Fruit fly (Drosophila melanogaster) whole organism, embryonic: Measurements from ENCODE around the gene CG7785.

Experiments used
- Asciz ChIP-seq: fragments of 200-800 bp; sonication (Bioruptor generic); optimal IDR thresholded peaks from 2 replicates; lab custom pipeline; 2017; ENCODE audit warnings: missing biosample characterization, mild to moderate bottlenecking, missing genetic modification characterization, missing genetic modification reagents
- BtbVII ChIP-seq: fragments of 200-800 bp; sonication (Bioruptor generic); optimal IDR thresholded peaks from 3 replicates; lab custom pipeline; 2017; ENCODE audit warnings: missing biosample characterization, mild to moderate bottlenecking, missing genetic modification characterization
- CG12071 ChIP-seq: fragments of 200-800 bp; sonication (Bioruptor generic); optimal IDR thresholded peaks from 3 replicates; lab custom pipeline; 2018; ENCODE audit warnings: missing biosample characterization, mild to moderate bottlenecking, missing genetic modification characterization
- CG16863 ChIP-seq: fragments of 200-800 bp; sonication (Bioruptor generic); optimal IDR thresholded peaks from 3 replicates; lab custom pipeline; 2016; ENCODE audit warnings: missing biosample characterization, missing genetic modification characterization
- CG17186 ChIP-seq: fragments of 200-800 bp; sonication (Bioruptor generic); optimal IDR thresholded peaks from 3 replicates; lab custom pipeline; 2017; ENCODE audit warnings: missing biosample characterization, missing genetic modification reagents, missing genetic modification characterization
- CG17829 ChIP-seq: fragments of 200-800 bp; optimal IDR thresholded peaks from 2 replicates; lab custom pipeline; 2019; ENCODE audit warnings: missing biosample characterization, mild to moderate bottlenecking, missing genetic modification characterization, moderate library complexity
- CG18011 ChIP-seq: fragments of 200-800 bp; sonication (Bioruptor generic); optimal IDR thresholded peaks from 2 replicates; lab custom pipeline; 2017; ENCODE audit warnings: missing biosample characterization, missing genetic modification characterization, mild to moderate bottlenecking, moderate library complexity, missing genotype
- CG18619 ChIP-seq: fragments of 200-800 bp; sonication (Bioruptor generic); optimal IDR thresholded peaks from 3 replicates; lab custom pipeline; 2017; ENCODE audit warnings: missing biosample characterization, mild to moderate bottlenecking, missing genetic modification characterization
- CG34224 ChIP-seq: fragments of 200-800 bp; sonication (Bioruptor generic); IDR thresholded peaks from 3 replicates; pipeline ENCODE4 v1.3.6; 2022; ENCODE audit warnings: missing biosample characterization, missing genetic modification characterization; ENCODE audit not compliant: partially characterized antibody
- CG4328 ChIP-seq: fragments of 200-800 bp; sonication (Bioruptor generic); optimal IDR thresholded peaks from 3 replicates; lab custom pipeline; 2017; ENCODE audit warnings: missing biosample characterization, missing genetic modification reagents, missing genetic modification characterization
- CG4424 ChIP-seq: fragments of 200-800 bp; sonication (Bioruptor generic); optimal IDR thresholded peaks from 3 replicates; lab custom pipeline; 2016; ENCODE audit warnings: missing biosample characterization, missing genetic modification characterization
- CG6654 ChIP-seq: fragments of 200-800 bp; sonication (Bioruptor generic); optimal IDR thresholded peaks from 2 replicates; lab custom pipeline; 2017; ENCODE audit warnings: missing biosample characterization, mild to moderate bottlenecking, missing genetic modification characterization
- CG7839 ChIP-seq: fragments of 200-800 bp; sonication (Bioruptor generic); optimal IDR thresholded peaks from 3 replicates; lab custom pipeline; 2018; ENCODE audit warnings: missing biosample characterization, mild to moderate bottlenecking, missing genetic modification characterization, moderate library complexity
- CG9876 ChIP-seq: fragments of 200-800 bp; sonication (Bioruptor generic); optimal IDR thresholded peaks from 2 replicates; lab custom pipeline; 2016; ENCODE audit warnings: missing biosample characterization, missing genetic modification characterization
- CrebB ChIP-seq: fragments of 200-800 bp; sonication (Bioruptor generic); optimal IDR thresholded peaks from 3 replicates; lab custom pipeline; 2018; ENCODE audit warnings: missing biosample characterization, mild to moderate bottlenecking, missing genetic modification characterization
- Ets97D ChIP-seq: fragments of 200-800 bp; sonication (Bioruptor generic); optimal IDR thresholded peaks from 3 replicates; lab custom pipeline; 2016; ENCODE audit warnings: missing biosample characterization, missing genetic modification characterization
- HLH54F ChIP-seq: fragments of 200-800 bp; sonication (Bioruptor generic); optimal IDR thresholded peaks from 3 replicates; lab custom pipeline; 2016; ENCODE audit warnings: missing biosample characterization, missing genetic modification characterization
- Hey ChIP-seq: fragments of 200-800 bp; sonication (Bioruptor generic); optimal IDR thresholded peaks from 3 replicates; lab custom pipeline; 2018; ENCODE audit warnings: missing biosample characterization, mild to moderate bottlenecking, missing genetic modification characterization
- Hr78 ChIP-seq, 2 experiments: fragments of 200-800 bp in 1 of 2; fragments of >200 bp in 1 of 2; sonication (Bioruptor generic) in 1 of 2; optimal IDR thresholded peaks; 2 replicates each; lab custom pipeline; 2017 to 2019; ENCODE audit warnings: missing biosample characterization in 2 of 2, missing genetic modification characterization in 2 of 2, mild to moderate bottlenecking in 1 of 2, moderate library complexity in 1 of 2
- Jarid2 ChIP-seq: fragments of 200-800 bp; sonication (Bioruptor generic); optimal IDR thresholded peaks from 3 replicates; lab custom pipeline; 2017; ENCODE audit warnings: mild to moderate bottlenecking, missing biosample characterization, missing genetic modification reagents, missing genetic modification characterization
- Med ChIP-seq: fragments of 200-800 bp; sonication (Bioruptor generic); peaks from one replicate; lab custom pipeline; 2016; ENCODE audit warnings: missing biosample characterization, missing genetic modification characterization, mild to moderate bottlenecking, inconsistent platforms, moderate library complexity
- Neu2 ChIP-seq: fragments of 200-800 bp; sonication (Bioruptor generic); optimal IDR thresholded peaks from 3 replicates; lab custom pipeline; 2016; ENCODE audit warnings: missing biosample characterization, missing genetic modification characterization, borderline replicate concordance
- Pdp1 ChIP-seq, 2 experiments: fragments of 200-800 bp; sonication (Bioruptor generic); optimal IDR thresholded peaks; 3 replicates each; lab custom pipeline; 2016; ENCODE audit warnings: missing biosample characterization in 2 of 2, missing genetic modification characterization in 2 of 2, mild to moderate bottlenecking in 1 of 2, moderate library complexity in 1 of 2
- Rfx ChIP-seq: fragments of 200-800 bp; sonication (Bioruptor generic); IDR thresholded peaks from 2 replicates; pipeline ENCODE4 v1.3.6; 2022; ENCODE audit warnings: missing biosample characterization, missing genetic modification characterization
- Side ChIP-seq: fragments of 200-800 bp; sonication (Bioruptor generic); optimal IDR thresholded peaks from 2 replicates; lab custom pipeline; 2016; ENCODE audit warnings: missing biosample characterization, missing genetic modification characterization
- Sry-β ChIP-seq: fragments of 200-800 bp; sonication (Bioruptor generic); optimal IDR thresholded peaks from 2 replicates; lab custom pipeline; 2018; ENCODE audit warnings: missing biosample characterization, mild to moderate bottlenecking, missing genetic modification characterization, moderate library complexity
- Xbp1 ChIP-seq: fragments of 200-800 bp; sonication (Bioruptor generic); optimal IDR thresholded peaks from 3 replicates; lab custom pipeline; 2016; ENCODE audit warnings: missing biosample characterization, mild to moderate bottlenecking, missing genetic modification characterization
- YL-1 ChIP-seq: fragments of 200-800 bp; sonication (Bioruptor generic); optimal IDR thresholded peaks from 3 replicates; lab custom pipeline; 2017; ENCODE audit warnings: missing biosample characterization, mild to moderate bottlenecking, missing genetic modification characterization
- bbx ChIP-seq: fragments of 200-800 bp; sonication (Bioruptor generic); IDR thresholded peaks from 2 replicates; pipeline ENCODE4 v1.3.6; 2022; ENCODE audit warnings: missing biosample characterization, missing genetic modification characterization; ENCODE audit not compliant: partially characterized antibody
- bcd ChIP-seq: fragments of 200-800 bp; sonication (Bioruptor generic); optimal IDR thresholded peaks from 2 replicates; lab custom pipeline; 2017; ENCODE audit warnings: missing biosample characterization, mild to moderate bottlenecking, missing genetic modification characterization
- btn ChIP-seq: fragments of 200-800 bp; sonication (Bioruptor generic); optimal IDR thresholded peaks from 2 replicates; lab custom pipeline; 2016; ENCODE audit warnings: missing biosample characterization, missing genetic modification characterization
- chinmo ChIP-seq: fragments of 200-800 bp; sonication (Bioruptor generic); IDR thresholded peaks from 4 replicates; pipeline ENCODE4 v1.3.6; 2022; ENCODE audit warnings: missing biosample characterization, missing genetic modification characterization; ENCODE audit not compliant: partially characterized antibody
- crc ChIP-seq: fragments of 200-800 bp; sonication (Bioruptor generic); optimal IDR thresholded peaks from 2 replicates; lab custom pipeline; 2016; ENCODE audit warnings: missing biosample characterization, missing genetic modification characterization
- dmrt11E ChIP-seq: fragments of 200-800 bp; sonication (Bioruptor generic); optimal IDR thresholded peaks from 3 replicates; lab custom pipeline; 2018; ENCODE audit warnings: missing biosample characterization, mild to moderate bottlenecking, missing genetic modification characterization, moderate library complexity
- en ChIP-seq: fragments of 200-800 bp; sonication (Bioruptor generic); optimal IDR thresholded peaks from 2 replicates; lab custom pipeline; 2016; ENCODE audit warnings: missing biosample characterization, missing genetic modification characterization
- fd64A ChIP-seq: fragments of 200-800 bp; sonication (Bioruptor generic); optimal IDR thresholded peaks from 3 replicates; lab custom pipeline; 2018; ENCODE audit warnings: missing biosample characterization, mild to moderate bottlenecking, missing genetic modification characterization
- fd96Cb ChIP-seq: fragments of 200-800 bp; sonication (Bioruptor generic); optimal IDR thresholded peaks from 2 replicates; lab custom pipeline; 2018; ENCODE audit warnings: missing biosample characterization, mild to moderate bottlenecking, missing genetic modification characterization, moderate library complexity
- jigr1 ChIP-seq: fragments of 200-800 bp; sonication (Bioruptor generic); IDR thresholded peaks from 3 replicates; pipeline ENCODE4 v1.3.6; 2022; ENCODE audit warnings: missing biosample characterization, missing genetic modification characterization
- lab ChIP-seq: fragments of 200-800 bp; sonication (Bioruptor generic); optimal IDR thresholded peaks from 3 replicates; lab custom pipeline; 2017; ENCODE audit warnings: missing biosample characterization, missing genetic modification characterization, mild to moderate bottlenecking, moderate library complexity, missing genetic modification reagents
- lola ChIP-seq, 3 experiments: fragments of >200 bp in 2 of 3; fragments of 200-800 bp in 1 of 3; sonication (Bioruptor generic) in 1 of 3; optimal IDR thresholded peaks; 2 replicates each; lab custom pipeline; 2017 to 2019; ENCODE audit warnings: missing biosample characterization in 3 of 3, missing genetic modification characterization in 3 of 3, mild to moderate bottlenecking in 1 of 3, moderate library complexity in 1 of 3
- luna ChIP-seq: fragments of 200-800 bp; sonication (Bioruptor generic); optimal IDR thresholded peaks from 2 replicates; lab custom pipeline; 2016; ENCODE audit warnings: missing biosample characterization, missing genetic modification characterization
- pzg ChIP-seq: fragments of 200-800 bp; sonication (Bioruptor generic); optimal IDR thresholded peaks from 3 replicates; lab custom pipeline; 2018; ENCODE audit warnings: missing biosample characterization, mild to moderate bottlenecking, missing genetic modification characterization, moderate library complexity
- sim ChIP-seq: fragments of 200-800 bp; sonication (Bioruptor generic); IDR thresholded peaks from 2 replicates; pipeline ENCODE4 v1.3.6; 2022; ENCODE audit warnings: missing biosample characterization, missing genetic modification characterization
- slp2 ChIP-seq: fragments of 200-800 bp; sonication (Bioruptor generic); optimal IDR thresholded peaks from 2 replicates; lab custom pipeline; 2016; ENCODE audit warnings: missing biosample characterization, missing genetic modification characterization
- trem ChIP-seq: fragments of 200-800 bp; optimal IDR thresholded peaks from 3 replicates; lab custom pipeline; 2019; ENCODE audit warnings: missing biosample characterization, mild to moderate bottlenecking, missing genetic modification characterization, moderate library complexity
- wor ChIP-seq: fragments of 200-800 bp; sonication (Bioruptor generic); IDR thresholded peaks from 2 replicates; pipeline ENCODE4 v1.3.6; 2022; ENCODE audit warnings: missing biosample characterization, missing genetic modification characterization
- yki ChIP-seq: fragments of >200 bp; optimal IDR thresholded peaks from 3 replicates; lab custom pipeline; 2018
- zen ChIP-seq: fragments of 200-800 bp; sonication (Bioruptor generic); optimal IDR thresholded peaks from 3 replicates; lab custom pipeline; 2018; ENCODE audit warnings: missing biosample characterization, mild to moderate bottlenecking, missing genetic modification characterization, moderate library complexity

CG7785 gene

DNA sequence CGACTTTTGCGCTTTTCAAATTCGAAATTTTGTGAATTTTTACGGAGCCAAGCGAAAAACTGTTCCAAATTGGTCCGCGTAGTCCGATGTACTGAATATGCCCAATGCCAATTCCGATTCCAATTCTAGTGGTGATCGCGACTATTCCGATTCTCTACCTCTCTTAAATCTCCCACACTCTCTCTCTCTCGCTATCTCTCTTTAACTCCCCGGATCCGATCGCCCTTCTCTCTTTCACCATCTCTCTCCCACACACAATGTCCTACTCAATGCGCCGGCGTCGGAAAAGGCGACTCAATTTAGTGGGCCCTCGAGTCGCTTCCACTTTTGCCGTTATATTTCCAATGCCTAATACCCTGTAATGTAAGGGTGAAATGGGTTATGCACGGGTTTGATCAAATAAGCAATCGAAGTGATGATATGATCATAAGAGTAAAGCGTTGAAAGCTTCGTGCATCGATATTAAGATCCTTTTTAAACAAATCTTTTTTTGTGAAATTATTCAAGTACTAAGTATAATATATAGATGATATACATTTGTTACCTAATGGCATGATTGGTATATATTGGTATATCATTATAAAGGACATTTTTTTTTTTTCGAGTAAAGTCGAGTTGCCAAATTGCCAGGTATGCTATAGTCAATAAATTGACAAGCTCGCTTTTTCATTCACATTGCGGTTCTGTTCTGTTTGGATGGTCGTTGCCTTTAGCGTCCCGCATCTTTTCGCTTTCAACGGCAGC, 28.0 kb downstream of the CG7785 start (continued):
- TF ChIP-seq YL-1 (GFP tag; lab: Kevin White, UChicago) (no peak), trem (tag; lab: Kevin White, UChicago) (peak; percentile 34), fd64A (GFP tag; lab: Kevin White, UChicago) (no peak), Side (GFP tag; lab: Kevin White, UChicago) (no peak), CG6654 (GFP tag; lab: Kevin White, UChicago) (peak; percentile 20), Hey (tag; lab: Kevin White, UChicago) (no peak), btn (GFP tag; lab: Kevin White, UChicago) (no peak), Sry-β (no peak), jigr1 (GFP tag; lab: Robert Waterston, UW) (no peak), CG4424 (GFP tag; lab: Kevin White, UChicago) (peak; percentile 75), slp2 (no peak), Rfx (GFP tag; lab: Robert Waterston, UW) (peak; percentile 52; the same call in 1 of the 2 replicates), Jarid2 (GFP tag; lab: Kevin White, UChicago) (peak; percentile 28), bbx (GFP tag; lab: Robert Waterston, UW) (no peak), wor (GFP tag; lab: Robert Waterston, UW) (peak; percentile 56), Hr78 (GFP tag; optimal IDR thresholded peaks at IDR 0.05; lab: Kevin White, UChicago) (peak in 1 of 2 experiments; percentile 31), CG17186 (GFP tag; lab: Kevin White, UChicago) (no peak), CG4328 (GFP tag; lab: Kevin White, UChicago) (peak; percentile 41), lab (GFP tag; lab: Kevin White, UChicago) (peak; percentile 45), fd96Cb (tag; lab: Kevin White, UChicago) (peak; percentile 78), crc (GFP tag; lab: Kevin White, UChicago) (no peak), HLH54F (GFP tag; lab: Kevin White, UChicago) (no peak), Pdp1 (GFP tag; optimal IDR thresholded peaks at IDR 0.05; lab: Kevin White, UChicago) (peak; percentile 30 to 57), Ets97D (GFP tag; lab: Kevin White, UChicago) (no peak), en (GFP tag; lab: Kevin White, UChicago) (no peak), Xbp1 (GFP tag; lab: Kevin White, UChicago) (peak; percentile 77), CG7839 (tag; lab: Kevin White, UChicago) (peak; percentile 84), luna (GFP tag; lab: Kevin White, UChicago) (no peak), CG18619 (GFP tag; lab: Kevin White, UChicago) (peak; percentile 72), bcd (GFP tag; lab: Kevin White, UChicago) (peak; percentile 74), CG12071 (GFP tag; lab: Kevin White, UChicago) (no peak), CG17829 (tag; lab: Kevin White, UChicago) (peak; percentile 74), CrebB (tag; lab: Kevin White, UChicago) (no peak), pzg (GFP tag; lab: Kevin White, UChicago) (no peak), zen (tag; lab: Kevin White, UChicago) (peak; percentile 70), dmrt11E (peak; percentile 88), CG34224 (GFP tag; lab: Robert Waterston, UW) (no peak), Neu2 (GFP tag; lab: Kevin White, UChicago) (no peak), Asciz (GFP tag; lab: Kevin White, UChicago) (peak; percentile 65), chinmo (GFP tag; lab: Robert Waterston, UW) (no peak), CG9876 (GFP tag; lab: Kevin White, UChicago) (no peak), Med (GFP tag; lab: Kevin White, UChicago) (peak; percentile 80), sim (GFP tag; lab: Robert Waterston, UW) (no peak), lola (GFP tag; optimal IDR thresholded peaks at IDR 0.05; lab: Kevin White, UChicago) (peak in 1 of 3 experiments; percentile 89), CG18011 (GFP tag; lab: Kevin White, UChicago) (peak; percentile 31), BtbVII (GFP tag; lab: Kevin White, UChicago) (peak; percentile 34), CG16863 (GFP tag; lab: Kevin White, UChicago) (no peak), yki (no peak)
